Worm (Caenorhabditis elegans): ENCODE results near the gene grl-28.

DNA sequence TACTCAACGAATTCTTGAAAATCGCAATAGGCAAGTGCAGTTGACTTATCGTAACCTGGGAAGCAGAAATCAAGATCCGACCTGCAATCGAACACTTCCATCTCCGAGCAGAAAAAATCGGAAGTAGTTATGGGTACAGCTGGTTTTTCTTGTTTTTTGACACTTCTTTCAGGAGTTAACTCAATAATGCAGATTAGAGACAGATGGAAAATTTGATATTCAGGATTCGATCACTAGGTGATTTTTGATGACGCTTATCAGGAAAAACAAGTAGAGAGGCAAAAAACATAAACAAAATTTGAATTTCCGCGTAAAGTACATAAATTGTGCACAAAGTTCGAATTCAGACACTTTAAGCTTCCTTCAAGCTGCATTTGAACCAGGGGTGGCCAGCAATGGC is 2.9 kb downstream of the grl-28 start, which contains the start of gene srw-130:
- TF ChIP-seq him-1 (tag; optimal IDR thresholded peaks at IDR 0.05) (no peak), bed-2 (GFP tag; IDR thresholded peaks at IDR 0.05) (no peak), F57C9.4 (tag; optimal IDR thresholded peaks at IDR 0.05) (no peak), hrde-1 (tag; optimal IDR thresholded peaks at IDR 0.05; ENCODE audit: borderline replicate concordance) (no peak), tbp1 (GFP tag; optimal IDR thresholded peaks at IDR 0.05) (no peak), pha-4 (tag; optimal IDR thresholded peaks at IDR 0.05) (no peak), ztf-25 (GFP tag; IDR thresholded peaks at IDR 0.05) (no peak), zim-3 (tag; optimal IDR thresholded peaks at IDR 0.05) (no peak), akir-1 (GFP tag; optimal IDR thresholded peaks at IDR 0.05) (no peak)

All from whole organism, young adult.